Fruit fly (Drosophila melanogaster): ENCODE measurements around the gene glo.

Gene glo

DNA sequence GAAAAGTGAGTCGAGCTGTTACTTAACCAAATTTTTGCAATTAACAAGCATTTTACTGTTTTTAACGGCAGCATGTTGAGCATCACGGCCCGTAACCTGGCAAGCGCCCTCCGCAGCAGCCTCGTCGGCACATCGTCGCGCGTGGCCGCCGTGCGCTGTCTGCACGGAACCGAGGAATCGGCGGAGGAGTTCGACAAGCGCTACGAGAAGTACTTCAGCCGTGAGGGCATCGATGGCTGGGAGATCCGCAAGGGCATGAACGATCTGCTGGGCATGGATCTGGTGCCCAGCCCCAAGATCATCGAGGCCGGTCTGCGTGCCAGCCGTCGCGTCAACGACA lies 390 bp upstream of the glo start:
- no peak for TF ChIP-seq CG11247 (GFP tag; IDR thresholded peaks at IDR 0.05)
- no peak for TF ChIP-seq CG6765 (GFP tag; optimal IDR thresholded peaks at IDR 0.05)
- TF ChIP-seq CG10462 (GFP tag; optimal IDR thresholded peaks at IDR 0.05): no peak
- no peak for TF ChIP-seq CG17802 (tag; optimal IDR thresholded peaks at IDR 0.05)
- no peak for TF ChIP-seq CG17829 (tag; optimal IDR thresholded peaks at IDR 0.05)
- TF ChIP-seq CG30020 (tag; optimal IDR thresholded peaks at IDR 0.05): peak; percentile 9
- no peak for TF ChIP-seq CG4854 (GFP tag; optimal IDR thresholded peaks at IDR 0.05)
- no peak for TF ChIP-seq CG13775 (GFP tag; optimal IDR thresholded peaks at IDR 0.05)
- peak; percentile 96 for TF ChIP-seq MESR4 (GFP tag; optimal IDR thresholded peaks at IDR 0.05)
- TF ChIP-seq gcm2 (GFP tag; optimal IDR thresholded peaks at IDR 0.05): no peak
- TF ChIP-seq CG33213 (GFP tag; optimal IDR thresholded peaks at IDR 0.05): no peak
- no peak for TF ChIP-seq CG34422 (GFP tag; IDR thresholded peaks at IDR 0.05)
- TF ChIP-seq chn (GFP tag; optimal IDR thresholded peaks at IDR 0.05): no peak
- TF ChIP-seq CG11093 (GFP tag; IDR thresholded peaks at IDR 0.05): 0 out of 3 replicates have a peak, but pooled peaks have one; percentile 6
- TF ChIP-seq Myb (GFP tag; optimal IDR thresholded peaks at IDR 0.05): no peak
- TF ChIP-seq Hmx (GFP tag; optimal IDR thresholded peaks at IDR 0.05): no peak
- TF ChIP-seq MBD-R2 (GFP tag; IDR thresholded peaks at IDR 0.05): no peak
- TF ChIP-seq CG4820 (GFP tag; optimal IDR thresholded peaks at IDR 0.05): no peak
- no peak for TF ChIP-seq BEAF-32 (GFP tag; optimal IDR thresholded peaks at IDR 0.05)
- no peak for TF ChIP-seq CG10654 (GFP tag; optimal IDR thresholded peaks at IDR 0.05)
- TF ChIP-seq CG8089 (GFP tag; optimal IDR thresholded peaks at IDR 0.05): no peak
- TF ChIP-seq dmrt99B (tag; optimal IDR thresholded peaks at IDR 0.05): no peak
- TF ChIP-seq CG13424 (tag; optimal IDR thresholded peaks at IDR 0.05): no peak
- no peak for TF ChIP-seq scrt (GFP tag; optimal IDR thresholded peaks at IDR 0.05)
- TF ChIP-seq tna (GFP tag; IDR thresholded peaks at IDR 0.05; ENCODE audit: partially characterized antibody): 0 out of 2 replicates have a peak, but pooled peaks have one; percentile 22
- TF ChIP-seq bigmax (GFP tag; optimal IDR thresholded peaks at IDR 0.05): peak; percentile 81
- peak; percentile 2; the same call in 1 of the 3 replicates for TF ChIP-seq Dbx (GFP tag; IDR thresholded peaks at IDR 0.05)
- TF ChIP-seq Drgx (GFP tag; IDR thresholded peaks at IDR 0.05): no peak
- no peak for TF ChIP-seq CG3838 (GFP tag; optimal IDR thresholded peaks at IDR 0.05)
- TF ChIP-seq Ets97D (GFP tag; optimal IDR thresholded peaks at IDR 0.05): no peak
- no peak for TF ChIP-seq CG13894 (tag; optimal IDR thresholded peaks at IDR 0.05)
- no peak for TF ChIP-seq cato (GFP tag; optimal IDR thresholded peaks at IDR 0.05; ENCODE audit: borderline replicate concordance)
- TF ChIP-seq CG15514 (GFP tag; optimal IDR thresholded peaks at IDR 0.05): no peak
- 0 out of 2 replicates have a peak, but pooled peaks have one; percentile 5 for TF ChIP-seq ham (GFP tag; IDR thresholded peaks at IDR 0.05)
- TF ChIP-seq Opbp (GFP tag; IDR thresholded peaks at IDR 0.05; ENCODE audit: partially characterized antibody): 0 out of 3 replicates have a peak, but pooled peaks have one; percentile 12
- TF ChIP-seq sqz (GFP tag; optimal IDR thresholded peaks at IDR 0.05): no peak
- TF ChIP-seq gem (tag; optimal IDR thresholded peaks at IDR 0.05): no peak
- TF ChIP-seq CG11456 (GFP tag; IDR thresholded peaks at IDR 0.05): no peak
- no peak for TF ChIP-seq wor (GFP tag; IDR thresholded peaks at IDR 0.05)
- no peak for TF ChIP-seq jigr1 (GFP tag; IDR thresholded peaks at IDR 0.05)
- no peak for TF ChIP-seq gfzf (GFP tag; optimal IDR thresholded peaks at IDR 0.05)
- no peak for TF ChIP-seq Hr78 (GFP tag; optimal IDR thresholded peaks at IDR 0.05)
- TF ChIP-seq abd-A (tag; optimal IDR thresholded peaks at IDR 0.05): no peak
- TF ChIP-seq dimm (GFP tag; IDR thresholded peaks at IDR 0.05): no peak
- TF ChIP-seq Camta (GFP tag; optimal IDR thresholded peaks at IDR 0.05): no peak
- no peak for TF ChIP-seq nerfin-1 (tag; optimal IDR thresholded peaks at IDR 0.05)
- TF ChIP-seq CG10209 (GFP tag; optimal IDR thresholded peaks at IDR 0.05): no peak
- TF ChIP-seq H2.0 (GFP tag; IDR thresholded peaks at IDR 0.05): no peak
- no peak for TF ChIP-seq esg (GFP tag; conservative IDR thresholded peaks at IDR 0.05)
- TF ChIP-seq Mrtf (GFP tag; IDR thresholded peaks at IDR 0.05): no peak
- no peak for TF ChIP-seq B-H1 (GFP tag; IDR thresholded peaks at IDR 0.05)
